Fruit fly (Drosophila melanogaster): Measurements from ENCODE around the gene Npc2b.

Gene Npc2b

DNA sequence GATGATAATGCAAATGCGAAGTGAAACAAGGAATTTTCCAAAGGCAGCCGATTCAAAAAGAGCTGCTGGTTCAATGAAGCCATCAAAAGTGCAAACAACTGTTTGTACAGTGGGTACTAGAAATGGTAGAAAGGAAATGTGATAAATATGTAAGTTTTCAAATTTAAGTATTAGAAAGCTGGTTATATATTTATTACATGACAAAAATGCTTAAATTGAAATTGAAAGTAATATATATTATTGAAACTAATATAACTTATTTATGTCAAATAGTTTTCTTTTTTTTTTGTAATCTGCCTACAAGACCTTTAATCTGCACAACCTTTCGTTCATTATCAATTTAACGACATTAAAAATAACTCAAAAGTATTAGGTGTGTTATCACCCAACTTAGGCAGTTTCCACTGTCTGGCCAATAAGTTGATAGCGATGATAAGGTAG is 40.6 kb upstream of the Npc2b start (continued):
- TF ChIP-seq CG2712 (tag; optimal IDR thresholded peaks at IDR 0.05) (peak; percentile 19), Hr51 (GFP tag; optimal IDR thresholded peaks at IDR 0.05) (peak in 1 of 2 experiments; percentile 56), sens (GFP tag) (peak; percentile 56), sug (tag; optimal IDR thresholded peaks at IDR 0.05) (peak; percentile 46), slbo (GFP tag; IDR thresholded peaks at IDR 0.05) (peak; percentile 38; the same call in 1 of the 2 replicates), CG32532 (GFP tag; IDR thresholded peaks at IDR 0.05) (0 out of 2 replicates have a peak, but pooled peaks have one; percentile 12), Oli (tag; optimal IDR thresholded peaks at IDR 0.05) (peak; percentile 19), CoRest (tag; optimal IDR thresholded peaks at IDR 0.05) (peak; percentile 44), Med (GFP tag) (no peak), CG17385 (GFP tag; optimal IDR thresholded peaks at IDR 0.05) (peak; percentile 9), lbe (GFP tag; optimal IDR thresholded peaks at IDR 0.05) (peak; percentile 12), ATbp (GFP tag; optimal IDR thresholded peaks at IDR 0.05) (no peak), row (GFP tag; IDR thresholded peaks at IDR 0.05) (peak; percentile 62), Fer2 (tag; optimal IDR thresholded peaks at IDR 0.05) (peak; percentile 2), lab (GFP tag; optimal IDR thresholded peaks at IDR 0.05) (peak; percentile 39), PHDP (tag; optimal IDR thresholded peaks at IDR 0.05) (peak; percentile 52), ftz-f1 (GFP tag; optimal IDR thresholded peaks at IDR 0.05) (no peak), Fer1 (GFP tag; optimal IDR thresholded peaks at IDR 0.05) (peak; percentile 38), CG17361 (GFP tag; IDR thresholded peaks at IDR 0.05) (0 out of 3 replicates have a peak, but pooled peaks have one; percentile 33), phol (tag; optimal IDR thresholded peaks at IDR 0.05) (peak; percentile 25), vvl (GFP tag; IDR thresholded peaks at IDR 0.05) (no peak), NFAT (GFP tag; IDR thresholded peaks at IDR 0.05) (peak; percentile 25; the same call in 1 of the 2 replicates), Drgx (GFP tag; IDR thresholded peaks at IDR 0.05) (0 out of 2 replicates have a peak, but pooled peaks have one; percentile 8), bsh (GFP tag; optimal IDR thresholded peaks at IDR 0.05) (peak in 1 of 2 experiments; percentile 13), CG9215 (GFP tag; IDR thresholded peaks at IDR 0.05) (peak; percentile 19; the same call in 1 of the 2 replicates), gem (tag; optimal IDR thresholded peaks at IDR 0.05) (peak; percentile 59), Nf-YC (tag; optimal IDR thresholded peaks at IDR 0.05) (peak; percentile 1), CG11093 (GFP tag; IDR thresholded peaks at IDR 0.05) (no peak)

DNA sequence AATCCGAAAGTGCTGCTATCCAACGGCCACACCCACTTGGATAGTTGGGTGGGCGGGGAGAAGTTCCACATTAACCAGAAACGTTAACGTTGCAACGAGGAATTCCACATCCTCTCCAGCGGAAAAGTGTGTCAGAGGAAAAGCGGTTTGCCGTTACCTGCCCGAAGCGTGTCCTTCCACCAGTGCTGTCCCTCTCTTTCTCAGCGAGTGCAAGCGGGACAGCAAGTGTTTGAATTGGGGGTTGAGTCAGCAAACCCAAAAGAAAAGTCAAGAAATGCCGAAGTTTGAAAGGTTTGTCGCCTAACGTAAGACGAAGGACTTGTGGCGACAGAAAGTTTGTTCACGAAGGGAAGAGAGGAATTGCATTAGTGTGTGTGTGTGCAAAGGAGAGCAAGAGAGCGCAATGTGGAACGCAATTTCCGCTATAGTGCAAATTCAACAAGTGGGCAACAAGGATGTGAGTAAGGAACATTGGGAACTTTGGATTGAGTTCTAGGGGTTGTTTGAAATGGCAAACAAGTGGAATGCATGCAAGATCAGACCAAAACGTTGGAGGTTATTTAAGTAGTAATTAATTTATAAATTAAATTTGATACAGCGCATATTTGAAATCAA is 38.7 kb upstream of the Npc2b start:
- TF ChIP-seq Trl (optimal IDR thresholded peaks at IDR 0.05), result peak in 1 of 2 experiments; percentile 53
- TF ChIP-seq Trl (GFP tag; optimal IDR thresholded peaks at IDR 0.05), result no peak
- no peak for TF ChIP-seq chinmo (GFP tag; IDR thresholded peaks at IDR 0.05; ENCODE audit: partially characterized antibody)
- TF ChIP-seq Sox102F (GFP tag; optimal IDR thresholded peaks at IDR 0.05), result no peak
- no peak for TF ChIP-seq CG2120 (GFP tag; optimal IDR thresholded peaks at IDR 0.05)
- TF ChIP-seq CG10321 (GFP tag; IDR thresholded peaks at IDR 0.05), result peak; percentile 32; the same call in 1 of the 2 replicates
- peak; percentile 97 for TF ChIP-seq Deaf1 (tag; optimal IDR thresholded peaks at IDR 0.05)
- no peak for TF ChIP-seq Rfx (GFP tag; IDR thresholded peaks at IDR 0.05)
- TF ChIP-seq Fer2 (tag; optimal IDR thresholded peaks at IDR 0.05), result no peak
- no peak for TF ChIP-seq Meics (GFP tag; optimal IDR thresholded peaks at IDR 0.05)
- no peak for TF ChIP-seq CG4424 (GFP tag; optimal IDR thresholded peaks at IDR 0.05)
- TF ChIP-seq Nf-YB (GFP tag; optimal IDR thresholded peaks at IDR 0.05), result peak; percentile 88
- no peak for TF ChIP-seq Side (GFP tag; optimal IDR thresholded peaks at IDR 0.05)
- no peak for TF ChIP-seq CG6791 (GFP tag; IDR thresholded peaks at IDR 0.05; ENCODE audit: partially characterized antibody)
- TF ChIP-seq CG1529 (GFP tag; optimal IDR thresholded peaks at IDR 0.05), result no peak
- peak; percentile 65 for TF ChIP-seq ewg (GFP tag; optimal IDR thresholded peaks at IDR 0.05)
- peak; percentile 94 for TF ChIP-seq scrt (GFP tag; optimal IDR thresholded peaks at IDR 0.05)
- TF ChIP-seq Bgb (GFP tag; IDR thresholded peaks at IDR 0.05; ENCODE audit: partially characterized antibody), result 0 out of 2 replicates have a peak, but pooled peaks have one; percentile 13
- TF ChIP-seq pum (GFP tag; optimal IDR thresholded peaks at IDR 0.05), result no peak
- TF ChIP-seq Nf-YC (tag; optimal IDR thresholded peaks at IDR 0.05), result peak; percentile 96
- TF ChIP-seq toy (GFP tag; IDR thresholded peaks at IDR 0.05), result no peak
- no peak for TF ChIP-seq vfl (GFP tag; optimal IDR thresholded peaks at IDR 0.05)
- peak; percentile 79 for TF ChIP-seq abd-A (tag; optimal IDR thresholded peaks at IDR 0.05)
- TF ChIP-seq pros (GFP tag; optimal IDR thresholded peaks at IDR 0.05), result peak; percentile 94

Measured in whole organism, embryonic.